Worm (Caenorhabditis elegans) whole organism, L1 larva: ENCODE measurements around the gene cnep-1.

Experiments
- C04F5.9 ChIP-seq: sonication (generic microtip); optimal IDR thresholded peaks from 2 replicates; lab custom pipeline; 2016; ENCODE audit warnings: missing genetic modification characterization, missing compliant biosample characterization
- C16A3.4 ChIP-seq: fragments of 150-350 bp; optimal IDR thresholded peaks from 2 replicates; lab custom pipeline; 2014; ENCODE audit warnings: missing biosample characterization, missing genetic modification characterization
- ama-1 ChIP-seq: fragments of 150-350 bp; optimal IDR thresholded peaks from 2 replicates; lab custom pipeline; 2014
- ceh-82 ChIP-seq, 3 experiments: fragments of 150-350 bp in 1 of 3; sonication (generic microtip) in 2 of 3; optimal IDR thresholded peaks; 2 replicates each; lab custom pipeline; 2014 to 2017; ENCODE audit warnings: missing biosample characterization in 3 of 3, missing genetic modification characterization in 3 of 3
- ces-1 ChIP-seq: fragments of 150-350 bp; optimal IDR thresholded peaks from 2 replicates; lab custom pipeline; 2014; ENCODE audit warnings: missing biosample characterization, missing genetic modification reagents, missing genetic modification characterization
- dpl-1 ChIP-seq, 3 experiments: fragments of 150-350 bp in 2 of 3; sonication (generic microtip) in 1 of 3; optimal IDR thresholded peaks; 2 replicates each; lab custom pipeline; 2014 to 2017; ENCODE audit warnings: missing biosample characterization in 3 of 3, missing genetic modification characterization in 3 of 3, missing genetic modification reagents in 3 of 3
- dsc-1 ChIP-seq: sonication (generic microtip); optimal IDR thresholded peaks from 2 replicates; lab custom pipeline; 2016; ENCODE audit warnings: mild to moderate bottlenecking, missing genetic modification characterization, missing compliant biosample characterization
- efl-1 ChIP-seq, 4 experiments: fragments of 150-350 bp; optimal IDR thresholded peaks in 3 of 4; peaks in 1 of 4; 1 replicate in 1 of 4; 2 replicates in 3 of 4; lab custom pipeline; 2014; ENCODE audit warnings: missing biosample characterization in 2 of 4, missing genetic modification characterization in 2 of 4, missing genetic modification reagents in 2 of 4
- efl-3 ChIP-seq: fragments of 200-800 bp; sonication (Bioruptor generic); optimal IDR thresholded peaks from 2 replicates; lab custom pipeline; 2018; ENCODE audit warnings: mild to moderate bottlenecking, missing genetic modification characterization, missing compliant biosample characterization
- elt-2 ChIP-seq: sonication (generic microtip); optimal IDR thresholded peaks from 2 replicates; lab custom pipeline; 2016; ENCODE audit warnings: missing genetic modification characterization, mild to moderate bottlenecking, inconsistent platforms, missing compliant biosample characterization, missing genetic modification reagents
- ets-5 ChIP-seq: fragments of 200-800 bp; sonication (Bioruptor generic); IDR thresholded peaks from 2 replicates; pipeline ENCODE4 v1.3.6; 2022; ENCODE audit warnings: missing genetic modification characterization, missing compliant biosample characterization
- fkh-10 ChIP-seq: sonication (generic microtip); optimal IDR thresholded peaks from 2 replicates; lab custom pipeline; 2017; ENCODE audit warnings: missing biosample characterization, missing genetic modification reagents, missing genetic modification characterization
- fkh-8 ChIP-seq: sonication (generic microtip); optimal IDR thresholded peaks from 2 replicates; lab custom pipeline; 2016; ENCODE audit warnings: mild to moderate bottlenecking, missing genetic modification characterization, missing compliant biosample characterization
- fos-1 ChIP-seq: fragments of 150-350 bp; optimal IDR thresholded peaks from 2 replicates; lab custom pipeline; 2014; ENCODE audit warnings: missing biosample characterization, missing genetic modification characterization
- grh-1 ChIP-seq: fragments of 200-800 bp; sonication (Bioruptor generic); IDR thresholded peaks from 2 replicates; pipeline ENCODE4 v1.3.6; 2022; ENCODE audit warnings: missing genetic modification reagents, missing genetic modification characterization, missing compliant biosample characterization
- hlh-17 ChIP-seq: fragments of 200-800 bp; sonication (Bioruptor generic); optimal IDR thresholded peaks from 2 replicates; lab custom pipeline; 2018; ENCODE audit warnings: missing genetic modification characterization, mild to moderate bottlenecking, missing compliant biosample characterization, moderate library complexity, borderline replicate concordance
- hlh-4 ChIP-seq: sonication (generic microtip); optimal IDR thresholded peaks from 2 replicates; lab custom pipeline; 2016; ENCODE audit warnings: mild to moderate bottlenecking, missing genetic modification characterization, missing compliant biosample characterization
- irx-1 ChIP-seq: sonication (generic microtip); optimal IDR thresholded peaks from 2 replicates; lab custom pipeline; 2016; ENCODE audit warnings: missing genetic modification characterization, missing compliant biosample characterization
- isw-1 ChIP-seq: fragments of 200-800 bp; sonication (Bioruptor generic); IDR thresholded peaks from 2 replicates; pipeline ENCODE4 v1.3.6; 2022; ENCODE audit warnings: missing genetic modification characterization, missing compliant biosample characterization
- jun-1 ChIP-seq: fragments of 150-350 bp; optimal IDR thresholded peaks from 2 replicates; lab custom pipeline; 2014; ENCODE audit warnings: missing biosample characterization, missing genetic modification reagents, missing genetic modification characterization
- lin-15B ChIP-seq: fragments of 150-350 bp; sonication (generic microtip); optimal IDR thresholded peaks from 3 replicates; lab custom pipeline; 2014; ENCODE audit warnings: missing biosample characterization, missing genetic modification characterization
- lin-39 ChIP-seq: fragments of 150-350 bp; optimal IDR thresholded peaks from 2 replicates; lab custom pipeline; 2014; ENCODE audit warnings: missing biosample characterization, missing genetic modification reagents, missing genetic modification characterization
- mef-2 ChIP-seq: fragments of 150-350 bp; optimal IDR thresholded peaks from 2 replicates; lab custom pipeline; 2014; ENCODE audit warnings: missing biosample characterization, missing genetic modification characterization
- mep-1 ChIP-seq: fragments of 150-350 bp; optimal IDR thresholded peaks from 2 replicates; lab custom pipeline; 2014; ENCODE audit warnings: missing biosample characterization, missing genetic modification characterization
- nhr-20 ChIP-seq: sonication (generic microtip); optimal IDR thresholded peaks from 2 replicates; lab custom pipeline; 2016; ENCODE audit warnings: mild to moderate bottlenecking, missing genetic modification characterization, missing compliant biosample characterization
- nhr-71 ChIP-seq: sonication (generic microtip); optimal IDR thresholded peaks from 2 replicates; lab custom pipeline; 2016; ENCODE audit warnings: mild to moderate bottlenecking, missing genetic modification characterization, moderate library complexity, missing compliant biosample characterization
- nhr-84 ChIP-seq: sonication (generic microtip); optimal IDR thresholded peaks from 2 replicates; lab custom pipeline; 2017; ENCODE audit warnings: missing biosample characterization, missing genetic modification characterization
- pax-3 ChIP-seq: fragments of 200-800 bp; sonication (Bioruptor generic); optimal IDR thresholded peaks from 2 replicates; lab custom pipeline; 2018; ENCODE audit warnings: mild to moderate bottlenecking, missing genetic modification characterization, moderate library complexity, missing compliant biosample characterization
- rnt-1 ChIP-seq: sonication (generic microtip); optimal IDR thresholded peaks from 2 replicates; lab custom pipeline; 2016; ENCODE audit warnings: mild to moderate bottlenecking, missing genetic modification characterization, moderate library complexity, missing compliant biosample characterization
- sptf-1 ChIP-seq: fragments of 150-350 bp; optimal IDR thresholded peaks from 2 replicates; lab custom pipeline; 2014; ENCODE audit warnings: missing biosample characterization, missing genetic modification characterization
- swsn-7 ChIP-seq: sonication (generic microtip); optimal IDR thresholded peaks from 2 replicates; lab custom pipeline; 2016; ENCODE audit warnings: missing genetic modification characterization, missing compliant biosample characterization
- unc-30 ChIP-seq: sonication (generic microtip); optimal IDR thresholded peaks from 2 replicates; lab custom pipeline; 2017; ENCODE audit warnings: missing biosample characterization, missing genetic modification characterization
- unc-62 ChIP-seq: fragments of 150-350 bp; optimal IDR thresholded peaks from 2 replicates; lab custom pipeline; 2014; ENCODE audit warnings: missing biosample characterization, missing genetic modification reagents, missing genetic modification characterization
- unc-86 ChIP-seq: sonication (generic microtip); optimal IDR thresholded peaks from 2 replicates; lab custom pipeline; 2016; ENCODE audit warnings: missing genetic modification characterization, missing compliant biosample characterization
- zip-4 ChIP-seq: fragments of 200-800 bp; sonication (Bioruptor generic); optimal IDR thresholded peaks from 2 replicates; lab custom pipeline; 2018; ENCODE audit warnings: mild to moderate bottlenecking, missing genetic modification characterization, moderate library complexity, missing compliant biosample characterization
- ztf-4 ChIP-seq: fragments of 150-350 bp; optimal IDR thresholded peaks from 2 replicates; lab custom pipeline; 2014; ENCODE audit warnings: missing biosample characterization, missing genetic modification characterization

Gene cnep-1

DNA sequence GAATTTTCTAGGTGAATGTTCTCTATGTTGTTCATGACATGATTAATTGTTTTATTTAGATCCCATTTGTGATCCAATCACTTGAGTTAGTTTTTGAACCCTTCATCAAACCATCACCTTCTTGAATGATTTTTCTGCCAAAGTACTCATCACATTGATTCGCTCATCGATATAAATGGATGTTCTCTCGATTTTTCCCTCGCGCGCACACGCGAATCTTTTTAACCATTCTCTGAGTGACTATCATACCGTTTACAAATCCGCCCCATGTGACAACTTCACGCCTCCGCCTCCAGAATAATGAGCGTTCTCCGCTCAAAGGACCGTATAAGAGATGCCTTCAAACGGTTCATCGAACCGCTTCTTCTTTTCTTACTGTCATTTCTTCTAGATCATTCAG lies 32.7 kb downstream of the cnep-1 start (continued):
- TF ChIP-seq pax-3 (tag; lab: Kevin White, UChicago) (no peak), irx-1 (tag; lab: Kevin White, UChicago) (no peak), ceh-82 (tag; optimal IDR thresholded peaks at IDR 0.05; lab: Kevin White, UChicago) (no peak), grh-1 (GFP tag; lab: Robert Waterston, UW) (0 out of 2 replicates have a peak, but pooled peaks have one; percentile 17), unc-30 (tag; lab: Kevin White, UChicago) (no peak), dpl-1 (GFP tag; optimal IDR thresholded peaks at IDR 0.05; lab: Kevin White, UChicago) (peak in 1 of 3 experiments; percentile 13), lin-39 (no peak), hlh-17 (no peak), zip-4 (GFP tag; lab: Kevin White, UChicago) (no peak), C04F5.9 (tag; lab: Kevin White, UChicago) (no peak), jun-1 (tag; lab: Kevin White, UChicago) (no peak), C16A3.4 (tag; lab: Kevin White, UChicago) (no peak), nhr-71 (tag; lab: Kevin White, UChicago) (peak; percentile 71), mep-1 (tag; lab: Kevin White, UChicago) (no peak), unc-62 (GFP tag; lab: Kevin White, UChicago) (no peak), fkh-10 (GFP tag; lab: Kevin White, UChicago) (no peak), hlh-4 (no peak), rnt-1 (tag; lab: Kevin White, UChicago) (no peak), sptf-1 (tag; lab: Kevin White, UChicago) (no peak), ztf-4 (tag; lab: Kevin White, UChicago) (no peak), nhr-20 (tag; lab: Kevin White, UChicago) (peak; percentile 81), dsc-1 (tag; lab: Kevin White, UChicago) (no peak), isw-1 (no peak), ets-5 (no peak), ces-1 (GFP tag; lab: Kevin White, UChicago) (no peak), swsn-7 (tag; lab: Kevin White, UChicago) (no peak), efl-3 (no peak), fos-1 (tag; lab: Kevin White, UChicago) (no peak), lin-15B (no peak), elt-2 (tag; lab: Kevin White, UChicago) (no peak)

DNA sequence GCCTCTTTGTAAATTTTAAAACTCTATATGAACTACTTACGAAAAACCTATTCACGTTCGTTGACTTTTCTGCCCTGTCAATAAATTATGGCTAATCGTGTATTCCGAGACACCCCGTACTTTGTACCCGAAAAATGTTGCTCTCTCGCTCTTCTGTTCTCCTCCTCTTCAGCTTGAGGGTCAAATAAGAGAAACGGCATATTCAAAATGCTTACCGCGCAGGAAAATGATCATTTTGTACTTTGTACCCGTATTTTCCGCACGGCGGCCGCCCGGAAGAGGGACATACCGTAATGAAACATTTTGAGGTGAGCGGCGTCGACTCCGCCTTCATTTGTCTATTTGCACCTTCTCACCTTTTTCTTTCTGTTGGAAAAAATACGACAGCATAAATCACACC lies 33.5 kb downstream of the cnep-1 start:
- no peak for TF ChIP-seq C04F5.9 (tag; lab: Kevin White, UChicago)
- no peak for TF ChIP-seq grh-1 (GFP tag; lab: Robert Waterston, UW)
- TF ChIP-seq ama-1 (lab: Kevin White, UChicago): peak; percentile 4
- TF ChIP-seq unc-86 (tag; lab: Kevin White, UChicago): no peak
- no peak for TF ChIP-seq mef-2

DNA sequence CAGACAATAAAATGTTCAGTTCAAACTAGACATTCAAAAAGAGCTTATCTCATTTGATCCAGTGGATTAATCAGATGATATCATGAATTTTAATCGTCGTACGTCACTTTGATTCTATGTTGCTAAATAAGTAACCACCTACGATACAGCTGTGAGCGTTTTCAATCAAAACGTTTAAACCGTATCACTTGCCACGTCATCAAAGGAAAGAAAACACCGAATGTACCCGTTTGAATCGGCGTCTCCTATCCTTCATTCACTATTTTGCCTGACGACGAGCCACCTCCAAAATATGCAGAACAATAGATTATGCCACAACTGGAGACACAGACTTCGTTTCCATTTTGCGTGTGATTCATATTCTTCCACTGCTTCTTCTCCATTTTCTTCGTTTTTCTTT lies 35.7 kb downstream of the cnep-1 start:
- no peak for TF ChIP-seq fkh-8 (tag; lab: Kevin White, UChicago)
- peak; percentile 22 for TF ChIP-seq dsc-1 (tag; lab: Kevin White, UChicago)
- TF ChIP-seq zip-4 (GFP tag; lab: Kevin White, UChicago): peak; percentile 9
- TF ChIP-seq nhr-84 (tag; lab: Kevin White, UChicago): peak; percentile 34

DNA sequence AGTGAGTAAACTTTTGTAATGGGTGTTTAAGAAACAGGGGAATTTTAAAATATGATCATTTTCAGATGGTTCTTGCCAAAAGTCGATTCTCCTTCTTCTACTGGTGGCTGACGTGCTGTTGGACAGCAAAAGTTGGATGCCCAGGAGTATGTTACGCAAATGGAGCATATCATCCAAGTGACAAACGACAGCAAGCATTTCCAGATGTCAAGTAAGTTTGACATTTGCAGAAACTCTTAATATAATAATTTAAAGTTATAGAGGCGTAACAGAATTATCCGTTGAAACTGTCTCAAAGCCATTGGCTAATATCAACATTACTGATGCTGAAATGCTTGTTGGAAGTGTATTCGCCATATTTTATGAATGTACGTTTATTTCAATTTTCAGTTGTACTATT lies 37.9 kb downstream of the cnep-1 start:
- no peak for TF ChIP-seq jun-1 (tag; lab: Kevin White, UChicago)
- TF ChIP-seq lin-39: no peak
- TF ChIP-seq efl-1 (optimal IDR thresholded peaks at IDR 0.05; lab: Kevin White, UChicago): no peak
- peak in 1 of 2 experiments; percentile 80 for TF ChIP-seq efl-1 (GFP tag; optimal IDR thresholded peaks at IDR 0.05 in 1 of 2; lab: Kevin White, UChicago)
